Worm (Caenorhabditis elegans) whole organism, midembryonic: Measurements from ENCODE around the gene gtap-2.

Experiments
- T22C8.4 ChIP-seq: fragments of 200-800 bp; sonication (Bioruptor generic); IDR thresholded peaks from 2 replicates; pipeline ENCODE4 v1.3.6; 2022; ENCODE audit warnings: missing genetic modification characterization, missing compliant biosample characterization
- cog-1 ChIP-seq: sonication (generic microtip); optimal IDR thresholded peaks from 2 replicates; lab custom pipeline; 2016; ENCODE audit warnings: missing genetic modification characterization, missing compliant biosample characterization
- flt-1 ChIP-seq: fragments of 200-800 bp; sonication (Bioruptor generic); IDR thresholded peaks from 2 replicates; pipeline ENCODE4 v1.3.6; 2022; ENCODE audit warnings: missing genetic modification characterization, missing compliant biosample characterization
- klf-2 ChIP-seq: fragments of 200-800 bp; sonication (Bioruptor generic); conservative IDR thresholded peaks from 2 replicates; pipeline ENCODE4 v1.3.6; 2022; ENCODE audit warnings: missing genetic modification reagents, missing genetic modification characterization, missing compliant biosample characterization
- med-1 ChIP-seq: sonication (generic microtip); optimal IDR thresholded peaks from 2 replicates; lab custom pipeline; 2017; ENCODE audit warnings: missing genetic modification characterization, mild to moderate bottlenecking, missing compliant biosample characterization, antibody characterized with exemption, missing genetic modification reagents; ENCODE audit not compliant: insufficient read depth
- ref-1 ChIP-seq: fragments of 200-800 bp; sonication (Bioruptor generic); conservative IDR thresholded peaks from 2 replicates; pipeline ENCODE4 v1.3.6; 2022; ENCODE audit warnings: missing genetic modification reagents, missing genetic modification characterization, missing compliant biosample characterization
- tab-1 ChIP-seq: fragments of 200-800 bp; sonication (Bioruptor generic); IDR thresholded peaks from 2 replicates; pipeline ENCODE4 v1.3.6; 2022; ENCODE audit warnings: missing genetic modification characterization, missing compliant biosample characterization
- ztf-23 ChIP-seq: fragments of 200-800 bp; sonication (Bioruptor generic); IDR thresholded peaks from 2 replicates; pipeline ENCODE4 v1.3.6; 2022; ENCODE audit warnings: missing genetic modification reagents, missing genetic modification characterization, missing compliant biosample characterization
- ztf-29 ChIP-seq: fragments of 200-800 bp; sonication (Bioruptor generic); IDR thresholded peaks from 2 replicates; pipeline ENCODE4 v1.3.6; 2022; ENCODE audit warnings: missing genetic modification reagents, missing genetic modification characterization, missing compliant biosample characterization

- TF ChIP-seq klf-2 (GFP tag; lab: Robert Waterston, UW) (no peak), cog-1 (tag; lab: Kevin White, UChicago) (no peak), tab-1 (GFP tag; lab: Robert Waterston, UW) (no peak), T22C8.4 (no peak), med-1 (GFP tag; lab: Kevin White, UChicago) (no peak), ref-1 (GFP tag; lab: Robert Waterston, UW) (no peak), ztf-23 (GFP tag; lab: Robert Waterston, UW) (no peak), flt-1 (no peak), ztf-29 (GFP tag; lab: Robert Waterston, UW) (no peak)
Observed at ce11 chrIII:9760184-9760583, 48.2 kb upstream of the gtap-2 start.
